Worm (Caenorhabditis elegans): ENCODE data around the gene ptr-9.

DNA sequence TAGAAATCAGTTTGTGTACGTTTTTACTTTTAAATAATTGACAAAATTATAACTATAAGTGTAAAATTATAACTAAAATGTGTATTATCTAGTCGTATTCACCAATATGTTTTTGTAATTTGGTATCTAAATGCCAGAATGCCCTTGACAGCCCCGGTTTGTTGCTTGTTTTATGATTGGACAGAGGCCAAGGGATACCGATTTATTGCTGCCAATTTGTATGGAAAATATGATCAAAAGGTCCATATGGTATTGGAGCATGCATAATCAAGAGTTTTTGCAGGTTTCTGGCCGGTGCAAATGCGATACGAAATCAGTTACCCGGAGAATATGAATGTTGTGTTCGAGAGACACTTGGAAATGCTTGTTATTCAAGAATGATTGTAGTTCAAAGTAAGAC lies 45.7 kb downstream of the ptr-9 start:
- TF ChIP-seq ceh-34 (tag; optimal IDR thresholded peaks at IDR 0.05) (no peak), F13H6.1 (tag; optimal IDR thresholded peaks at IDR 0.05) (no peak), unc-86 (tag; optimal IDR thresholded peaks at IDR 0.05) (no peak), hlh-30 (tag; optimal IDR thresholded peaks at IDR 0.05; ENCODE audit: insufficient read depth) (no peak), ceh-24 (tag; optimal IDR thresholded peaks at IDR 0.05) (no peak), elt-2 (tag; optimal IDR thresholded peaks at IDR 0.05) (no peak), pha-4 (tag; optimal IDR thresholded peaks at IDR 0.05) (no peak), dve-1 (tag; optimal IDR thresholded peaks at IDR 0.05) (no peak), gmeb-2 (tag; optimal IDR thresholded peaks at IDR 0.05) (no peak), nfya-1 (tag; optimal IDR thresholded peaks at IDR 0.05) (no peak), ama-1 (optimal IDR thresholded peaks at IDR 0.05) (no peak)
